Worm (Caenorhabditis elegans): ENCODE measurements around the gene Y39A1A.9.

The Y39A1A.9 gene

ce11 chrIII:10600138-10600626 is 33.1 kb downstream of the Y39A1A.9 start, which contains the start of gene epg-6:
TSS of gene epg-6 (minus strand) at chrIII:10600188.
- TF ChIP-seq ztf-11 (tag; optimal IDR thresholded peaks at IDR 0.05) (no peak), ceh-39 (tag; optimal IDR thresholded peaks at IDR 0.05) (no peak), nhr-2 (tag; optimal IDR thresholded peaks at IDR 0.05) (no peak), lin-32 (GFP tag; optimal IDR thresholded peaks at IDR 0.05) (no peak)

- TF ChIP-seq mep-1 (tag; optimal IDR thresholded peaks at IDR 0.05) = peak; percentile 64
- no peak for TF ChIP-seq unc-62 (GFP tag; optimal IDR thresholded peaks at IDR 0.05)
- peak; percentile 15 for TF ChIP-seq nhr-237 (tag; optimal IDR thresholded peaks at IDR 0.05)
- peak; percentile 54 for TF ChIP-seq ces-1 (GFP tag; optimal IDR thresholded peaks at IDR 0.05)
- TF ChIP-seq lsy-2 (tag; optimal IDR thresholded peaks at IDR 0.05) = peak; percentile 58
- TF ChIP-seq nhr-28 (tag; optimal IDR thresholded peaks at IDR 0.05) = no peak
- TF ChIP-seq lin-13 (tag; optimal IDR thresholded peaks at IDR 0.05) = peak; percentile 36
- TF ChIP-seq pha-4 (tag; optimal IDR thresholded peaks at IDR 0.05) = peak; percentile 51
Measured at ce11 chrIII:10599699-10600098, 33.6 kb downstream of the Y39A1A.9 start.

- no peak for TF ChIP-seq nhr-76 (tag; optimal IDR thresholded peaks at IDR 0.05)
Measured at ce11 chrIII:10596387-10596786, 36.9 kb downstream of the Y39A1A.9 start, which contains the start of gene Y39A1A.3. TSS of gene Y39A1A.3 (minus strand) at chrIII:10596487.

ce11 chrIII:10595066-10595465 is 38.2 kb downstream of the Y39A1A.9 start, which contains the start of gene Y45F3A.9:
TSS of gene Y45F3A.9 (minus strand) at chrIII:10595166.
- no peak for TF ChIP-seq unc-120 (tag; optimal IDR thresholded peaks at IDR 0.05; ENCODE audit: poor library complexity, severe bottlenecking)
- TF ChIP-seq mls-2 (tag; optimal IDR thresholded peaks at IDR 0.05) = no peak
- no peak for TF ChIP-seq drap-1 (GFP tag; optimal IDR thresholded peaks at IDR 0.05)
- TF ChIP-seq sem-2 (GFP tag; optimal IDR thresholded peaks at IDR 0.05) = no peak
- no peak for TF ChIP-seq nhr-76 (tag; optimal IDR thresholded peaks at IDR 0.05)
- no peak for TF ChIP-seq sptf-1 (tag; optimal IDR thresholded peaks at IDR 0.05)
- no peak for TF ChIP-seq bed-3 (GFP tag; optimal IDR thresholded peaks at IDR 0.05)
- TF ChIP-seq tbx-8 (GFP tag; optimal IDR thresholded peaks at IDR 0.05) = no peak
- no peak for TF ChIP-seq nhr-28 (tag; optimal IDR thresholded peaks at IDR 0.05)
- no peak for TF ChIP-seq pha-4 (tag; optimal IDR thresholded peaks at IDR 0.05)
- no peak for TF ChIP-seq elt-3 (tag; optimal IDR thresholded peaks at IDR 0.05)
- TF ChIP-seq flh-1 (GFP tag; optimal IDR thresholded peaks at IDR 0.05) = no peak
- TF ChIP-seq lin-13 (tag; optimal IDR thresholded peaks at IDR 0.05) = no peak
- no peak for TF ChIP-seq unc-62 (GFP tag; optimal IDR thresholded peaks at IDR 0.05)
- no peak for TF ChIP-seq elt-1 (tag; optimal IDR thresholded peaks at IDR 0.05; ENCODE audit: borderline replicate concordance, insufficient read depth)
- TF ChIP-seq nhr-237 (tag; optimal IDR thresholded peaks at IDR 0.05) = no peak
- TF ChIP-seq ces-1 (GFP tag; optimal IDR thresholded peaks at IDR 0.05) = no peak
- TF ChIP-seq lin-32 (GFP tag; optimal IDR thresholded peaks at IDR 0.05) = no peak

ce11 chrIII:10592729-10593128 is 40.6 kb downstream of the Y39A1A.9 start, which contains the start of gene Y45F3A.8:
TSS of gene Y45F3A.8 (minus strand) at chrIII:10592829.
- TF ChIP-seq ceh-43 (GFP tag; optimal IDR thresholded peaks at IDR 0.05) = no peak
- no peak for TF ChIP-seq nhr-2 (tag; optimal IDR thresholded peaks at IDR 0.05)
- TF ChIP-seq mls-2 (tag; optimal IDR thresholded peaks at IDR 0.05) = no peak
- TF ChIP-seq lin-32 (GFP tag; optimal IDR thresholded peaks at IDR 0.05) = no peak
- no peak for TF ChIP-seq lsy-2 (tag; optimal IDR thresholded peaks at IDR 0.05)
- no peak for TF ChIP-seq cnd-1 (tag; optimal IDR thresholded peaks at IDR 0.05)
- no peak for TF ChIP-seq nhr-28 (tag; optimal IDR thresholded peaks at IDR 0.05)
- TF ChIP-seq M03D4.4 (tag; optimal IDR thresholded peaks at IDR 0.05) = no peak
- TF ChIP-seq ham-2 (GFP tag; optimal IDR thresholded peaks at IDR 0.05) = no peak
- no peak for TF ChIP-seq pha-4 (tag; optimal IDR thresholded peaks at IDR 0.05)
- TF ChIP-seq drap-1 (GFP tag; optimal IDR thresholded peaks at IDR 0.05) = no peak
- no peak for TF ChIP-seq ceh-83 (GFP tag; optimal IDR thresholded peaks at IDR 0.05)
- no peak for TF ChIP-seq ces-1 (GFP tag; optimal IDR thresholded peaks at IDR 0.05)
- TF ChIP-seq nhr-237 (tag; optimal IDR thresholded peaks at IDR 0.05) = no peak
- no peak for TF ChIP-seq elt-1 (tag; optimal IDR thresholded peaks at IDR 0.05; ENCODE audit: borderline replicate concordance, insufficient read depth)
- TF ChIP-seq nhr-76 (tag; optimal IDR thresholded peaks at IDR 0.05) = no peak

ce11 chrIII:10592074-10592473 is 41.2 kb downstream of the Y39A1A.9 start:
- TF ChIP-seq ham-2 (GFP tag; optimal IDR thresholded peaks at IDR 0.05) (no peak), ceh-83 (GFP tag; optimal IDR thresholded peaks at IDR 0.05) (peak; percentile 7), snpc-4 (tag; optimal IDR thresholded peaks at IDR 0.05) (no peak), unc-39 (tag; optimal IDR thresholded peaks at IDR 0.05) (no peak), mab-5 (tag; optimal IDR thresholded peaks at IDR 0.05) (no peak)
